Fruit fly (Drosophila melanogaster) whole organism, prepupa: ENCODE data around the gene Elo68alpha.

Experiments
- Blimp-1 ChIP-seq: fragments of 200-800 bp; sonication (Bioruptor generic); optimal IDR thresholded peaks from 3 replicates; lab custom pipeline; 2017; ENCODE audit warnings: missing biosample characterization, missing genetic modification characterization, mild to moderate bottlenecking, moderate library complexity, missing genetic modification reagents
- CG10631 ChIP-seq: fragments of 200-800 bp; sonication (Bioruptor generic); optimal IDR thresholded peaks from 2 replicates; lab custom pipeline; 2016; ENCODE audit warnings: missing biosample characterization, missing genetic modification characterization
- CG10669 ChIP-seq: fragments of 200-800 bp; sonication (Bioruptor generic); optimal IDR thresholded peaks from 3 replicates; lab custom pipeline; 2018; ENCODE audit warnings: missing biosample characterization, mild to moderate bottlenecking, missing genetic modification characterization, moderate library complexity
- CG11294 ChIP-seq: fragments of 200-800 bp; sonication (Bioruptor generic); IDR thresholded peaks from 2 replicates; pipeline ENCODE4 v1.3.6; 2022; ENCODE audit warnings: missing biosample characterization, missing genetic modification characterization
- CG32006 ChIP-seq: fragments of 200-800 bp; sonication (Bioruptor generic); optimal IDR thresholded peaks from 3 replicates; lab custom pipeline; 2017; ENCODE audit warnings: missing biosample characterization, mild to moderate bottlenecking, missing genetic modification characterization
- CG34406 ChIP-seq: fragments of 200-800 bp; sonication (Bioruptor generic); optimal IDR thresholded peaks from 3 replicates; lab custom pipeline; 2016; ENCODE audit warnings: missing biosample characterization, missing genetic modification characterization
- CG4318 ChIP-seq: fragments of 200-800 bp; sonication (Bioruptor generic); optimal IDR thresholded peaks from 3 replicates; lab custom pipeline; 2017; ENCODE audit warnings: missing biosample characterization, mild to moderate bottlenecking, missing genetic modification characterization
- CG6163 ChIP-seq: fragments of 200-800 bp; sonication (Bioruptor generic); IDR thresholded peaks from 3 replicates; pipeline ENCODE4 v1.3.6; 2022; ENCODE audit warnings: missing biosample characterization, missing genetic modification characterization
- CG6276 ChIP-seq: fragments of 200-800 bp; sonication (Bioruptor generic); optimal IDR thresholded peaks from 2 replicates; lab custom pipeline; 2017; ENCODE audit warnings: missing biosample characterization, mild to moderate bottlenecking, missing genetic modification characterization
- CG6792 ChIP-seq: fragments of 200-800 bp; sonication (Bioruptor generic); optimal IDR thresholded peaks from 3 replicates; lab custom pipeline; 2016; ENCODE audit warnings: missing biosample characterization, missing genetic modification characterization
- CG6808 ChIP-seq: fragments of 200-800 bp; sonication (Bioruptor generic); optimal IDR thresholded peaks from 3 replicates; lab custom pipeline; 2017; ENCODE audit warnings: missing biosample characterization, missing genetic modification characterization, mild to moderate bottlenecking, moderate library complexity, missing genetic modification reagents
- CG7368 ChIP-seq: fragments of 200-800 bp; sonication (Bioruptor generic); optimal IDR thresholded peaks from 3 replicates; lab custom pipeline; 2016; ENCODE audit warnings: missing biosample characterization, missing genetic modification characterization
- CG8632 ChIP-seq: fragments of 200-800 bp; sonication (Bioruptor generic); optimal IDR thresholded peaks from 3 replicates; lab custom pipeline; 2016; ENCODE audit warnings: missing biosample characterization, missing genetic modification characterization
- Eip75B ChIP-seq: fragments of 200-800 bp; sonication (Bioruptor generic); optimal IDR thresholded peaks from 3 replicates; lab custom pipeline; 2016; ENCODE audit warnings: missing biosample characterization, missing genetic modification characterization
- Eip78C ChIP-seq: fragments of 200-800 bp; sonication (Bioruptor generic); peaks from one replicate; lab custom pipeline; 2016; ENCODE audit warnings: missing biosample characterization, missing genetic modification characterization
- Hr38 ChIP-seq: sonication (Bioruptor generic); optimal IDR thresholded peaks from 2 replicates; lab custom pipeline; 2016; ENCODE audit warnings: missing biosample characterization, missing genetic modification characterization
- Hr39 ChIP-seq: fragments of 200-800 bp; sonication (Bioruptor generic); optimal IDR thresholded peaks from 2 replicates; lab custom pipeline; 2016; ENCODE audit warnings: missing biosample characterization, missing genetic modification characterization
- Hr4 ChIP-seq: fragments of 200-800 bp; sonication (Bioruptor generic); optimal IDR thresholded peaks from 3 replicates; lab custom pipeline; 2016; ENCODE audit warnings: missing biosample characterization, missing genetic modification characterization
- Lpt ChIP-seq: fragments of 200-800 bp; sonication (Bioruptor generic); optimal IDR thresholded peaks from 3 replicates; lab custom pipeline; 2016; ENCODE audit warnings: missing biosample characterization, missing genetic modification characterization
- Met ChIP-seq: fragments of 200-800 bp; sonication (Bioruptor generic); optimal IDR thresholded peaks from 3 replicates; lab custom pipeline; 2016; ENCODE audit warnings: missing biosample characterization, missing genetic modification characterization
- OdsH ChIP-seq: fragments of 200-800 bp; sonication (Bioruptor generic); optimal IDR thresholded peaks from 3 replicates; lab custom pipeline; 2016; ENCODE audit warnings: missing biosample characterization, missing genetic modification characterization
- Smox ChIP-seq: fragments of 200-800 bp; sonication (Bioruptor generic); optimal IDR thresholded peaks from 3 replicates; lab custom pipeline; 2016; ENCODE audit warnings: missing biosample characterization, missing genetic modification characterization
- Sox102F ChIP-seq: fragments of 200-800 bp; sonication (Bioruptor generic); optimal IDR thresholded peaks from 2 replicates; lab custom pipeline; 2016; ENCODE audit warnings: missing biosample characterization, mild to moderate bottlenecking, missing genetic modification characterization
- Sox14 ChIP-seq: fragments of 200-800 bp; sonication (Bioruptor generic); optimal IDR thresholded peaks from 3 replicates; lab custom pipeline; 2016; ENCODE audit warnings: missing biosample characterization, missing genetic modification characterization
- achi ChIP-seq: fragments of 200-800 bp; sonication (Bioruptor generic); optimal IDR thresholded peaks from 3 replicates; lab custom pipeline; 2016; ENCODE audit warnings: missing biosample characterization, missing genetic modification characterization
- cyc ChIP-seq: fragments of 200-800 bp; sonication (Bioruptor generic); optimal IDR thresholded peaks from 3 replicates; lab custom pipeline; 2016; ENCODE audit warnings: missing biosample characterization, missing genetic modification characterization
- eg ChIP-seq: fragments of 200-800 bp; sonication (Bioruptor generic); IDR thresholded peaks from 3 replicates; pipeline ENCODE4 v1.3.6; 2022; ENCODE audit warnings: missing biosample characterization, missing genetic modification characterization
- fd59A ChIP-seq: fragments of 200-800 bp; sonication (Bioruptor generic); optimal IDR thresholded peaks from 2 replicates; lab custom pipeline; 2017; ENCODE audit warnings: missing biosample characterization, mild to moderate bottlenecking, missing genetic modification characterization, missing genetic modification reagents
- lz ChIP-seq: fragments of 200-800 bp; sonication (Bioruptor generic); optimal IDR thresholded peaks from 3 replicates; lab custom pipeline; 2016; ENCODE audit warnings: missing biosample characterization, missing genetic modification characterization
- net ChIP-seq: fragments of 200-800 bp; sonication (Bioruptor generic); optimal IDR thresholded peaks from 3 replicates; lab custom pipeline; 2016; ENCODE audit warnings: missing biosample characterization, missing genetic modification characterization
- salr ChIP-seq, 2 experiments: fragments of 200-800 bp; sonication (Bioruptor generic); optimal IDR thresholded peaks; 3 replicates each; lab custom pipeline; 2016 to 2018; ENCODE audit warnings: missing biosample characterization in 2 of 2, missing genetic modification characterization in 2 of 2, mild to moderate bottlenecking in 1 of 2
- spab ChIP-seq: fragments of 200-800 bp; sonication (Bioruptor generic); optimal IDR thresholded peaks from 2 replicates; lab custom pipeline; 2017; ENCODE audit warnings: missing biosample characterization, mild to moderate bottlenecking, missing genetic modification characterization, missing genetic modification reagents
- ss ChIP-seq, 2 experiments: fragments of 200-800 bp; sonication (Bioruptor generic); optimal IDR thresholded peaks; 2 replicates in 1 of 2; 3 replicates in 1 of 2; lab custom pipeline; 2017 to 2018; ENCODE audit warnings: mild to moderate bottlenecking in 2 of 2, missing biosample characterization in 2 of 2, missing genetic modification characterization in 2 of 2, moderate library complexity in 1 of 2
- svp ChIP-seq: fragments of 200-800 bp; sonication (Bioruptor generic); peaks from one replicate; lab custom pipeline; 2016; ENCODE audit warnings: missing biosample characterization, missing genetic modification characterization
- topi ChIP-seq: fragments of 200-800 bp; sonication (Bioruptor generic); optimal IDR thresholded peaks from 3 replicates; lab custom pipeline; 2016; ENCODE audit warnings: missing biosample characterization, missing genetic modification characterization
- vri ChIP-seq: fragments of 200-800 bp; sonication (Bioruptor generic); optimal IDR thresholded peaks from 3 replicates; lab custom pipeline; 2016; ENCODE audit warnings: missing biosample characterization, mild to moderate bottlenecking, missing genetic modification characterization

Elo68alpha gene

dm6 chr3L:11113198-11114197 is 10.7 kb upstream of the Elo68alpha start, which contains the start of gene Sod1 (continued):
- TF ChIP-seq svp (GFP tag; lab: Kevin White, UChicago) (peak; percentile 99), Blimp-1 (GFP tag; lab: Kevin White, UChicago) (peak; percentile 40), CG6792 (GFP tag; lab: Kevin White, UChicago) (no peak), salr (GFP tag; optimal IDR thresholded peaks at IDR 0.05; lab: Kevin White, UChicago) (peak in 1 of 2 experiments; percentile 47)

DNA sequence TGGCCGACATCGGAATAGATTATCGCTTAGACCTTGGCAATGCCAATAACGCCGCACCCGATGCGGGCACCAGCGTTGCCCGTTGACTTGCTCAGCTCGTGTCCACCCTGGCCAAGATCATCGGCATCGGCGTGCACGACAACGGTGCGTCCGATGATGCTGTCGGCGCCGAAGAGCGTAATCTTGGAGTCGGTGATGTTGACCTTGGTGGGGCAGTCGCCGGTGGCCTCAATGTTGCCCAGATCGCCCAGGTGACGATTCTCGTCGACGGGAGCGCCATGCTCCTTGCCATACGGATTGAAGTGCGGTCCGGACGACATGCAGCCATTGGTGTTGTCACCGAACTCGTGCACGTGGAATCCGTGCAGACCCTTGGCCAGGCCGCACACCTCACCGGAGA is 9.6 kb upstream of the Elo68alpha start:
- TF ChIP-seq CG6808 (GFP tag; lab: Kevin White, UChicago) (no peak), CG8632 (no peak)

- TF ChIP-seq spab (GFP tag; lab: Kevin White, UChicago) (no peak), ss (GFP tag; optimal IDR thresholded peaks at IDR 0.05; lab: Kevin White, UChicago) (no peak), Eip78C (GFP tag; lab: Kevin White, UChicago) (no peak), Sox14 (GFP tag; lab: Kevin White, UChicago) (peak; percentile 6)
Measured at dm6 chr3L:11109454-11109853, 6.6 kb upstream of the Elo68alpha start, which contains the start of the genes CG34012 and emei. Gene CG34012, minus strand, starts transcription at chr3L:11109505. Gene emei, plus strand, starts transcription at chr3L:11109690.

DNA sequence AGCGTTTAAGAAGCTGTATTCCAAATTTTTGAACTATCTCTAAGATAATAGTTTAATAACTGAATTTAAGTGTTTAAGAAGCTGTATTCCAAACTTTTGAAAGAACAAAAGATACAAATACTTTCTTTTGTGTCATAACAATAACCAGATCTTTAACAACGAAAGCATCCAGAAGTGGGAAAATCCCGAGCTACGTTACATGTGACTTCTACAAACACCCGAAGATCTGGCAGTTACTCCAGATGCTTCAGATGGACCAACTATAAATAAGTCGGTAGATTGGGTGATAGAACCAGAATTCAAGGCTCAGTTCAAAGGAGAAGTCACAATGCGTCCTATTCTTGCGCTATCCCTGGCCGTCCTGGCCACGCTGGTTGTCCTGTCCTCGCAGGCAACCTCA is 5.1 kb upstream of the Elo68alpha start, which contains the start of gene CG12522:
CG12522 (plus strand) TSS at position 301 of the 400 bp plus-strand sequence.
- TF ChIP-seq CG10631 (GFP tag; lab: Kevin White, UChicago), result no peak
- no peak for TF ChIP-seq Smox
- no peak for TF ChIP-seq Hr38 (GFP tag; lab: Kevin White, UChicago)
- no peak for TF ChIP-seq achi (GFP tag; lab: Kevin White, UChicago)
- TF ChIP-seq CG4318 (GFP tag; lab: Kevin White, UChicago), result no peak
- no peak for TF ChIP-seq Met (GFP tag; lab: Kevin White, UChicago)
- TF ChIP-seq vri (GFP tag; lab: Kevin White, UChicago), result no peak
- TF ChIP-seq, all 60 proteins: peak for 0

dm6 chr3L:11107432-11107831 is 4.6 kb upstream of the Elo68alpha start, which contains the start of gene CG32073:
Gene CG32073, minus strand, starts transcription at chr3L:11107582.
- TF ChIP-seq CG7368 (GFP tag; lab: Kevin White, UChicago), result no peak
- TF ChIP-seq net (GFP tag; lab: Kevin White, UChicago), result no peak
- no peak for TF ChIP-seq eg (GFP tag; lab: Robert Waterston, UW)
- TF ChIP-seq topi (GFP tag; lab: Kevin White, UChicago), result no peak
- no peak for TF ChIP-seq CG6276 (GFP tag; lab: Kevin White, UChicago)
- TF ChIP-seq CG11294 (GFP tag; lab: Robert Waterston, UW), result no peak

DNA sequence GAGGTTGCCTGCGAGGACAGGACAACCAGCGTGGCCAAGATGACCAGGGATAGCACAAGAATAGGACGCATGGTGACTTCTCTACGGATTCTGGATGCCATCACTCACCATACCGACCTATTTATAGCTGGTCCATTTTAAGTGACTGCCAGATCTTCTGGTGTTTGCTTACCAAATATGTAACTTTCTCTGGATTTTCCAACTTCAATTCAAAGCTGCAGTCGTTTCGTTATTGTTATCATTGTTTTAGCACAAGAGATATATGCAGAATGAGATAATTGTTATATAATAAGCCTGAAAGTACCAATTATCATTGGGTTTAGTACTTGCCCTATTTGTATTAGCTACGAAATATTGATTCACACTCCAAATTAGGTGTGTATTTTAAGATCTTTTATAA is 943 bp upstream of the Elo68alpha start, which contains the start of gene CG32071:
CG32071 (minus strand) TSS at position 101 of the 400 bp plus-strand sequence.
- TF ChIP-seq CG6792 (GFP tag; lab: Kevin White, UChicago) (no peak), Hr4 (no peak), lz (GFP tag; lab: Kevin White, UChicago) (no peak), Lpt (no peak)

DNA sequence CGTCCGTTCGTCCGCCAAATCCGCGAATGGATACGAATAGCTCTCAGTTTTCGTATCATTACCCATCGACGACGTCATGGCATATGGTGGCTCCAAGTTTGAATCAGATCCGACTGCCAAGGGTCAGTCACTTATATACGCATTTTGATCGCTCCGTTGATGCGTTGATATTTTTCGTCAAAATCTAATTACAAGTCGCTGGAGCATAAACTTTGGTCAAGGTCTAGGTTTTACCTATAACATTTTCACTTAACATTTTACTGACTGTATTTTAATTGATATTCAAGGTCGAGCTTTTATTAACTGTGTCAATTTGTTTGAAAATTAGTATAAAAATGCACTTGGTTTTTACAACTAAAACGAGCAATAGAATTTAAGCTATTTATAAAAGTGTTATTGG is 1.2 kb downstream of the Elo68alpha start, which contains the start of gene Elo68beta:
Elo68beta (minus strand) TSS at position 101 of the 400 bp plus-strand sequence.
- TF ChIP-seq salr (GFP tag; optimal IDR thresholded peaks at IDR 0.05; lab: Kevin White, UChicago) (no peak), CG10669 (GFP tag; lab: Kevin White, UChicago) (no peak), CG6163 (GFP tag; lab: Robert Waterston, UW) (no peak), topi (GFP tag; lab: Kevin White, UChicago) (no peak), cyc (GFP tag; lab: Kevin White, UChicago) (no peak), CG34406 (GFP tag; lab: Kevin White, UChicago) (no peak), CG10631 (GFP tag; lab: Kevin White, UChicago) (no peak), achi (GFP tag; lab: Kevin White, UChicago) (no peak), fd59A (no peak), Lpt (no peak), Blimp-1 (GFP tag; lab: Kevin White, UChicago) (no peak), Hr39 (no peak), CG4318 (GFP tag; lab: Kevin White, UChicago) (no peak), CG32006 (GFP tag; lab: Kevin White, UChicago) (no peak), OdsH (GFP tag; lab: Kevin White, UChicago) (no peak), Eip75B (GFP tag; lab: Kevin White, UChicago) (no peak), Sox102F (no peak), CG6276 (GFP tag; lab: Kevin White, UChicago) (no peak), Sox14 (GFP tag; lab: Kevin White, UChicago) (no peak)
